Worm (Caenorhabditis elegans): Measurements from ENCODE around the gene sra-32.
A peak's percentile ranks its signal among the peaks of the same experiment; 100 is the strongest.

The sra-32 gene

DNA sequence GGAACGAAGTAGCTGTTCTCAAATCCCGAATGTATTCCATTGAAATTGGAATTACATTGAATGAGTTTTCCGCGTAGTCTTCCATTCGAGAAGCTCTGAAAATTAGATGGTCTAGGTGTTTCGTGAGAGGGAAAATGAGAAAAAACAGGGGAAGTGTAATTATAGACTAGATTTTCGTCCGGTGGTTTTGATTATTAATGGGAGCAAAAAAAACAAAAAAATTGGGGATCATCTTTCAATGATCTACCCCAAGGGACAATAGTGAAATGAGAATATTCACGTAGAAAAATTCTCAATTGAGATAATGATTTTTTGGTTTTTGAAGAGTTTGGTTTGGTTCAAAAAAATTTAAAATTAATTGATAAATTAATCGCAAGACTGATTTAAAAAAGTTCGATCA, at the start of gene sra-32:
Gene sra-32 (minus strand): TSS at position 101 of the 400 bp plus-strand sequence.
- TF ChIP-seq sma-9 (GFP tag; optimal IDR thresholded peaks at IDR 0.05), result no peak
- TF ChIP-seq sma-9 (tag; optimal IDR thresholded peaks at IDR 0.05), result no peak
- TF ChIP-seq ama-1 (optimal IDR thresholded peaks at IDR 0.05), result no peak
- TF ChIP-seq nhr-237 (tag; optimal IDR thresholded peaks at IDR 0.05), result no peak
- no peak for TF ChIP-seq snpc-4 (tag; optimal IDR thresholded peaks at IDR 0.05)
- TF ChIP-seq nhr-11 (tag; optimal IDR thresholded peaks at IDR 0.05), result no peak
- no peak for TF ChIP-seq C34F6.9 (tag; optimal IDR thresholded peaks at IDR 0.05)
- no peak for TF ChIP-seq egl-27 (tag; optimal IDR thresholded peaks at IDR 0.05)
- TF ChIP-seq elt-1 (tag; optimal IDR thresholded peaks at IDR 0.05), result no peak
- no peak for TF ChIP-seq mdl-1 (tag; optimal IDR thresholded peaks at IDR 0.05)
- no peak for TF ChIP-seq elt-3 (tag; optimal IDR thresholded peaks at IDR 0.05)
- no peak for TF ChIP-seq ztf-4 (tag; optimal IDR thresholded peaks at IDR 0.05)
- no peak for TF ChIP-seq ztf-1 (GFP tag; conservative IDR thresholded peaks at IDR 0.05)
- TF ChIP-seq nhr-6 (tag; optimal IDR thresholded peaks at IDR 0.05), result no peak

DNA sequence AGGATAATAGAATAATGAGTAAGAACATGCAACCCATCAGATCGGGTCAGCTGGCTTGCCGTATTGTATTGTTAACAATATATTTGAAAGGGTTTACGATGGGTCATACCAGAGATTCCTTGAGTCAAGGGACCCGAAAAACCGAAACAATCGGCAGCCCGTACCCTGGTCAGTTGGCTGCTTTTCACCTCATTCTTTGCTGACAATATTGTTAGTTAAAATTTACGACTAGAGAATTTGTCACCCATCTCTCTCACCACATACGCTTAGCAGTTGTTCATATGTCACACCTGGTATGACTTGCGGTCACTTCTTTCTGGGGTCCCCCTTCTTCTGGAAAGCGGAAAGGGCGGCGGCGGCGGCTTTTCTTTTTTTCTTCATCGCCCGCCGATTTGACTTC, 49.3 kb upstream of the sra-32 start:
- no peak for TF ChIP-seq mbf-1 (tag; optimal IDR thresholded peaks at IDR 0.05)

DNA sequence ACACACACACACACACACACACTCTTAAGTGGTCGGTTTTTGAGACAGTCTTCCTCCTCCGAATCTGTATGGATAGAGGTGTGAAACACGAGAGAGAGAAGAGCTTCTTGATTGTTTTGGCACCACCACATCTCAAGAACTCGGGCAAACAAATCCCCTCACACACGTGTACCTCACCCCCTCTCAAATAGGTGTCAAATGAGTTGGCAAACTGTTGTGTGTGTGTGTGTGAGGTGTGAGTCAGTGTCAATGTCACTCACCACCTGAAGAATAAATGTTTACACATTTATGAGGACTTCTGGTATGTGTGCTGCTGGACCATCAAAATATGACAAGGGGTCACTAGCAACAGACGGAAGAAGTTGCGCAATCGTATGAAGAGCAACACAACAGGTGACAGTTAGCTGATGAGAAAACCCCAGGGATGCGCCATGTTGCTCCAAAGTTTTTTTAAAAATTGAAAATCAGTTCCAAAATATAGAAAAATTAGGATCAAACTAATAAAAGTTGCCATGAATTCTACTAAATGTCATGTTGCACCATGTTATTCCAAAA, 48.2 kb upstream of the sra-32 start:
- no peak for TF ChIP-seq ceh-82 (tag; optimal IDR thresholded peaks at IDR 0.05)
- no peak for TF ChIP-seq nhr-11 (tag; optimal IDR thresholded peaks at IDR 0.05)
- no peak for TF ChIP-seq ama-1 (optimal IDR thresholded peaks at IDR 0.05)
- no peak for TF ChIP-seq nhr-10 (tag; optimal IDR thresholded peaks at IDR 0.05)
- TF ChIP-seq crh-2 (tag; optimal IDR thresholded peaks at IDR 0.05), result no peak
- no peak for TF ChIP-seq C34F6.9 (tag; optimal IDR thresholded peaks at IDR 0.05)
- no peak for TF ChIP-seq blmp-1 (tag; optimal IDR thresholded peaks at IDR 0.05; ENCODE audit: insufficient read depth)
- no peak for TF ChIP-seq F13H6.1 (tag; optimal IDR thresholded peaks at IDR 0.05)
- no peak for TF ChIP-seq alr-1 (tag; optimal IDR thresholded peaks at IDR 0.05)
- TF ChIP-seq ztf-4 (tag; optimal IDR thresholded peaks at IDR 0.05), result no peak
- no peak for TF ChIP-seq fos-1 (tag; optimal IDR thresholded peaks at IDR 0.05)
- no peak for TF ChIP-seq zag-1 (tag; optimal IDR thresholded peaks at IDR 0.05)
- no peak for TF ChIP-seq lin-13 (GFP tag; optimal IDR thresholded peaks at IDR 0.05)
- no peak for TF ChIP-seq skn-1 (tag; optimal IDR thresholded peaks at IDR 0.05)

DNA sequence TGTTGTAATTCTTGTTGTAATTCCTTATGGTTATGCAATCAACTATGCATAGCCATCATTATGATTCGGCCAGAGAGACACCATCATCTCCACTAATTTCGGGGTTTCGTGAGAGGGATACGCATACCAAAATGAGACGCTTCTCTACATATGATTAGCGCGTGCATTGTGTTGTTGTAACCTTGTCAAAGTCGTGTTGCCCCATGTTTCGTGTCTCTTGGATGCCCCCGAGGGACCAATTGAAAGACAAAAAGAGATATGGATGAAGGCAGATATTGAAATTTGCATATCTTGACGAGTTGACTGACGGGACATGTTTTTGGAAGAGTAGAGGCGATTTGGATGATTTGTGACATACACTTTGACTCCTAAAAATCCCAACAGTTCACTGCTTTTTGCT, 47.6 kb upstream of the sra-32 start:
- TF ChIP-seq mdl-1 (tag; optimal IDR thresholded peaks at IDR 0.05) (no peak), lin-11 (tag; optimal IDR thresholded peaks at IDR 0.05) (no peak), fos-1 (tag; optimal IDR thresholded peaks at IDR 0.05) (no peak), C34F6.9 (tag; optimal IDR thresholded peaks at IDR 0.05) (no peak), mab-5 (tag; optimal IDR thresholded peaks at IDR 0.05) (peak; percentile 62), alr-1 (tag; optimal IDR thresholded peaks at IDR 0.05) (no peak)

DNA sequence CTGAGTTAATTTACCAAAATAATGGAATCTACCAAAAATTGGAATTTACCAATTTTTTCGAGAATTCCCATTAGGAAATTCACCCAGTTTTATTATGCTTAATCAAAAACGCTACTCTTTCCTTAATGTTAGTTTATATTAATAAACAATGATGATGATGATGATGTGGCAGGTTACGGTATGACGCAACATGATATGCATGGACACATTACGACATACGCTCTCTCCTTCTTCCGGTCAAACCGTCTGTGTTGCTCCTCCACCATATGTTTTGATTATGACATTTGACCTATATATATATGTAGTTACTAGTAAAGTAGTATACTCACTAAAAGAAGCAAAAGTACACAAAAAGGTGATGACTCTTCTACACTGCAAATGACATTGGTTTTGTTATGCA, 45.6 kb upstream of the sra-32 start:
- no peak for TF ChIP-seq nhr-129 (tag; optimal IDR thresholded peaks at IDR 0.05)
- no peak for TF ChIP-seq ztf-11 (tag; optimal IDR thresholded peaks at IDR 0.05)
- TF ChIP-seq ZK546.5 (tag; optimal IDR thresholded peaks at IDR 0.05), result no peak
- TF ChIP-seq fos-1 (tag; optimal IDR thresholded peaks at IDR 0.05), result no peak
- no peak for TF ChIP-seq mab-5 (tag; optimal IDR thresholded peaks at IDR 0.05)
- no peak for TF ChIP-seq skn-1 (tag; optimal IDR thresholded peaks at IDR 0.05)
- TF ChIP-seq peb-1 (tag; optimal IDR thresholded peaks at IDR 0.05), result no peak
- no peak for TF ChIP-seq unc-62 (GFP tag; optimal IDR thresholded peaks at IDR 0.05)
- TF ChIP-seq nhr-21 (tag; optimal IDR thresholded peaks at IDR 0.05), result no peak
- no peak for TF ChIP-seq elt-1 (tag; optimal IDR thresholded peaks at IDR 0.05)
- TF ChIP-seq snpc-4 (tag; optimal IDR thresholded peaks at IDR 0.05), result no peak
- no peak for TF ChIP-seq nhr-12 (tag; optimal IDR thresholded peaks at IDR 0.05)

DNA sequence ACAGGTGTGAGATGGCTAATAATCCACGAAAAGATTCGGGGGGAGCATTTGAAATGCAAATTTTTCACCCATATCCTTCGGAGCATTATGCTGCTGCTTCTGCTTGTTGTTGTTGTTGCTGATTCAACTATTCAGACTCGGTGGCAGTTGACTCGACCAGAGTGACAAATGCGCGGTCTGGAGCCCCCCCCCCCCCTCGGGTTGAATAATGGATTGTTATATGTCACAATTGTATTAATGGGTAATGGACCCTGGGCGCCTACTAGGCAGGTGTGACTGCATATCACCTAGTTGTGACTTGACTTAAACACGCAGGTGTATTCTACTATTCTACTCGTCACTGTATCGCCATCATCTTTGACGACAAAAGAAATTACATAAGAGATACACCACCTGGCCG, 43.8 kb upstream of the sra-32 start:
- TF ChIP-seq nhr-6 (tag; optimal IDR thresholded peaks at IDR 0.05), result no peak
- no peak for TF ChIP-seq lin-11 (tag; optimal IDR thresholded peaks at IDR 0.05)
- TF ChIP-seq lin-39 (tag; optimal IDR thresholded peaks at IDR 0.05), result no peak
- TF ChIP-seq R02D3.7 (tag; optimal IDR thresholded peaks at IDR 0.05), result no peak
- TF ChIP-seq elt-1 (tag; optimal IDR thresholded peaks at IDR 0.05), result no peak
- peak; percentile 69 for TF ChIP-seq mab-5 (tag; optimal IDR thresholded peaks at IDR 0.05)
- TF ChIP-seq ztf-1 (GFP tag; conservative IDR thresholded peaks at IDR 0.05), result no peak
